Fruit fly (Drosophila melanogaster): ENCODE measurements around the gene grn.

grn gene

dm6 chr3R:8140628-8141372 is 40.4 kb downstream of the grn start (continued):
- TF ChIP-seq CG15073 (GFP tag; optimal IDR thresholded peaks at IDR 0.05) = no peak
- no peak for TF ChIP-seq CG7987 (GFP tag; optimal IDR thresholded peaks at IDR 0.05)
- no peak for TF ChIP-seq NfI (GFP tag; optimal IDR thresholded peaks at IDR 0.05)
- TF ChIP-seq CG7745 (tag; optimal IDR thresholded peaks at IDR 0.05) = no peak
- peak; percentile 62; the same call in 2 of the 3 replicates for TF ChIP-seq CG7963 (GFP tag; IDR thresholded peaks at IDR 0.05; ENCODE audit: partially characterized antibody)
- TF ChIP-seq CG14014 (GFP tag; IDR thresholded peaks at IDR 0.05) = no peak
- 0 out of 2 replicates have a peak, but pooled peaks have one; percentile 41 for TF ChIP-seq unc-4 (GFP tag; IDR thresholded peaks at IDR 0.05; ENCODE audit: partially characterized antibody)
- TF ChIP-seq Myb (GFP tag; optimal IDR thresholded peaks at IDR 0.05) = no peak
- TF ChIP-seq ftz-f1 (GFP tag; optimal IDR thresholded peaks at IDR 0.05) = no peak
- TF ChIP-seq CG2678 (tag; optimal IDR thresholded peaks at IDR 0.05) = no peak
- no peak for TF ChIP-seq dmrt11E (tag; optimal IDR thresholded peaks at IDR 0.05)
- TF ChIP-seq CG10654 (GFP tag; optimal IDR thresholded peaks at IDR 0.05) = no peak
- no peak for TF ChIP-seq p53 (GFP tag; optimal IDR thresholded peaks at IDR 0.05)
- TF ChIP-seq Tbp (GFP tag; optimal IDR thresholded peaks at IDR 0.05) = no peak
- no peak for TF ChIP-seq CG10959 (GFP tag; IDR thresholded peaks at IDR 0.05)
- TF ChIP-seq CG3065 (GFP tag; optimal IDR thresholded peaks at IDR 0.05) = no peak
- TF ChIP-seq CG1647 (GFP tag; optimal IDR thresholded peaks at IDR 0.05) = no peak
- TF ChIP-seq YL-1 (GFP tag; optimal IDR thresholded peaks at IDR 0.05) = no peak
- no peak for TF ChIP-seq tll (GFP tag; optimal IDR thresholded peaks at IDR 0.05)
- TF ChIP-seq tap (tag; optimal IDR thresholded peaks at IDR 0.05) = no peak
- peak; percentile 81 for TF ChIP-seq Bgb (GFP tag; IDR thresholded peaks at IDR 0.05; ENCODE audit: partially characterized antibody)
- TF ChIP-seq vnd (GFP tag; IDR thresholded peaks at IDR 0.05; ENCODE audit: partially characterized antibody) = peak; percentile 61; the same call in 2 of the 3 replicates
- TF ChIP-seq HLH4C (GFP tag; IDR thresholded peaks at IDR 0.05; ENCODE audit: partially characterized antibody) = peak; percentile 77
- peak; percentile 83 for TF ChIP-seq amos (GFP tag; IDR thresholded peaks at IDR 0.05; ENCODE audit: partially characterized antibody)
- TF ChIP-seq sr (GFP tag; IDR thresholded peaks at IDR 0.05) = no peak
- no peak for TF ChIP-seq shn (GFP tag; optimal IDR thresholded peaks at IDR 0.05)
- TF ChIP-seq CG17359 (tag; optimal IDR thresholded peaks at IDR 0.05) = no peak
- no peak for TF ChIP-seq CG1603 (tag; optimal IDR thresholded peaks at IDR 0.05)
- no peak for TF ChIP-seq CG6689 (GFP tag; IDR thresholded peaks at IDR 0.05)
- TF ChIP-seq toy (GFP tag; IDR thresholded peaks at IDR 0.05) = no peak
- TF ChIP-seq CG2199 (GFP tag; IDR thresholded peaks at IDR 0.05) = no peak
- TF ChIP-seq Fer1 (GFP tag; optimal IDR thresholded peaks at IDR 0.05) = no peak
- no peak for TF ChIP-seq CG14710 (tag; optimal IDR thresholded peaks at IDR 0.05)
- no peak for TF ChIP-seq Dek (tag; optimal IDR thresholded peaks at IDR 0.05)
- TF ChIP-seq gem (tag; optimal IDR thresholded peaks at IDR 0.05) = no peak
- no peak for TF ChIP-seq CG2116 (GFP tag; optimal IDR thresholded peaks at IDR 0.05)
- TF ChIP-seq lab (GFP tag; optimal IDR thresholded peaks at IDR 0.05) = no peak
- no peak for TF ChIP-seq CG8089 (GFP tag; optimal IDR thresholded peaks at IDR 0.05)
- TF ChIP-seq Trl (optimal IDR thresholded peaks at IDR 0.05) = no peak
- TF ChIP-seq Trl (GFP tag; optimal IDR thresholded peaks at IDR 0.05) = no peak
- TF ChIP-seq slbo (GFP tag; IDR thresholded peaks at IDR 0.05) = no peak
- no peak for TF ChIP-seq chif (GFP tag; optimal IDR thresholded peaks at IDR 0.05)
- no peak for TF ChIP-seq CG4820 (GFP tag; optimal IDR thresholded peaks at IDR 0.05)
- TF ChIP-seq CG17385 (GFP tag; optimal IDR thresholded peaks at IDR 0.05) = no peak
- TF ChIP-seq CG1024 (GFP tag; IDR thresholded peaks at IDR 0.05) = no peak
- no peak for TF ChIP-seq repo (GFP tag; optimal IDR thresholded peaks at IDR 0.05)
- TF ChIP-seq ash1 (GFP tag; optimal IDR thresholded peaks at IDR 0.05) = no peak
- no peak for TF ChIP-seq Bteb2 (GFP tag; optimal IDR thresholded peaks at IDR 0.05)
- TF ChIP-seq scrt (GFP tag; optimal IDR thresholded peaks at IDR 0.05) = no peak

Data from whole organism, embryonic.